Worm (Caenorhabditis elegans) whole organism, L4/young adult: ENCODE results near the gene T21D12.12.

ENCODE experiments used
- W03F9.2 ChIP-seq: fragments of 150-350 bp; optimal IDR thresholded peaks from 2 replicates; lab custom pipeline; 2014; ENCODE audit warnings: missing biosample characterization, missing genetic modification characterization
- dao-5 ChIP-seq: sonication (generic microtip); optimal IDR thresholded peaks from 2 replicates; lab custom pipeline; 2016; ENCODE audit warnings: missing genotype, missing genetic modification characterization, moderate library complexity, missing compliant biosample characterization
- him-1 ChIP-seq: sonication (generic microtip); optimal IDR thresholded peaks from 2 replicates; lab custom pipeline; 2016; ENCODE audit warnings: missing genotype, missing genetic modification reagents, missing genetic modification characterization, missing compliant biosample characterization

DNA sequence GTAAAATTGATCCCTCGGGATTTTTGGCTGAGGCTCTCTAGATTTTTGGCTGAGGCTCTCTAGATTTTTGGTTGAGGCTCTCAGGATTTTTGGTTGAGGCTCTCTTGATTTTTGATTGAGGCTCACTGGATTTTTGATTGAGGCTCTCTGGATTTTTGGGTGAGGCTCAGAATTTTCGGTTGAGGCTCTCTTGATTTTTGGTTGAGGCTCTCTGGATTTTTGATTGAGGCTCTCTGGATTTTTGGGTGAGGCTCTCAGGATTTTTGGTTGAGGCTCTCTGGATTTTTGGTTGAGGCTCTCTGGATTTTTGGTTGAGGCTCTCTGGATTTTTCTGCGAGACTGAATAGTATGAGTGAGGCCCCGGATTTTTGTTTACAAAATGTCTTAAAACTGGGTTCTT, 30.1 kb upstream of the T21D12.12 start:
- TF ChIP-seq him-1 (tag; lab: Kevin White, UChicago): no peak
- TF ChIP-seq W03F9.2 (tag; lab: Kevin White, UChicago): no peak
- no peak for TF ChIP-seq dao-5 (tag; lab: Kevin White, UChicago)
